Fruit fly (Drosophila melanogaster) ovary, adult (tissue): ENCODE measurements around the gene RhoGAP68F.

Experiments
- CG17801 ChIP-seq: fragments of 200-800 bp; optimal IDR thresholded peaks from 2 replicates; lab custom pipeline; 2019; ENCODE audit warnings: missing biosample characterization, mild to moderate bottlenecking, missing genetic modification characterization, moderate library complexity; ENCODE audit not compliant: partially characterized antibody

Gene RhoGAP68F

DNA sequence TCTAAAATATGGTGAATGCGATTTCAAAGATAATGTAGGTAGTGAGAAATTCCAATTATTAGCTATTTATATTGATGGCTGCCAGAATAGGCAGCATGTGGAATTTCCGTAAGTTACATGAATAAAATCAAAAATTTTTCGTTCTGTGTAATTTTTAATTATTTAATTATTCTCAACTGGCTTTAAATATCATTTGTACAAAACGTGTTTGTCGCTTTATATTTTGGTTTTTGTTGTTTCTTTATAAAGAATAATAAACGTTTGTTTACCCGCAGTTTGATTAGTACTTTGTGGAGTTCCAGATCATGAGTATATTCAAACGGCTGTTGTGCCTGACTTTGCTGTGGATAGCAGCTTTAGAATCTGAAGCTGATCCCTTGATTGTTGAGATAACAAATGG, 51.8 kb downstream of the RhoGAP68F start, which contains the start of gene Est-P:
Gene Est-P, plus strand, starts transcription at position 301 of the 400 bp plus-strand sequence.
- no peak for TF ChIP-seq CG17801 (GFP tag; lab: Kevin White, UChicago)
